Fruit fly (Drosophila melanogaster): ENCODE results near the gene lmd.

- TF ChIP-seq CG6276 (GFP tag; optimal IDR thresholded peaks at IDR 0.05) (no peak), CG11762 (GFP tag; optimal IDR thresholded peaks at IDR 0.05; ENCODE audit: insufficient read depth) (no peak), Gug (GFP tag; IDR thresholded peaks at IDR 0.05) (no peak), CG6808 (GFP tag; optimal IDR thresholded peaks at IDR 0.05) (no peak), CG16779 (tag; optimal IDR thresholded peaks at IDR 0.05) (no peak), net (GFP tag; optimal IDR thresholded peaks at IDR 0.05) (no peak), lz (GFP tag; optimal IDR thresholded peaks at IDR 0.05) (no peak), dac (GFP tag; optimal IDR thresholded peaks at IDR 0.05) (no peak), ss (GFP tag; optimal IDR thresholded peaks at IDR 0.05) (no peak), Sox102F (GFP tag; optimal IDR thresholded peaks at IDR 0.05) (no peak), eg (GFP tag; IDR thresholded peaks at IDR 0.05) (no peak), Hr39 (GFP tag; optimal IDR thresholded peaks at IDR 0.05) (no peak), CG34406 (GFP tag; optimal IDR thresholded peaks at IDR 0.05) (no peak)
These were observed 29.6 kb upstream of the lmd start for dm6 chr3R:23056113-23056512.
